Worm (Caenorhabditis elegans) whole organism, L1 larva: ENCODE results near the gene F09B9.4.
A peak's percentile ranks its signal among the peaks of the same experiment; 100 is the strongest.

Experiments
- C04F5.9 ChIP-seq: sonication (generic microtip); optimal IDR thresholded peaks from 2 replicates; lab custom pipeline; 2016; ENCODE audit warnings: missing genetic modification characterization, missing compliant biosample characterization
- C16A3.4 ChIP-seq: fragments of 150-350 bp; optimal IDR thresholded peaks from 2 replicates; lab custom pipeline; 2014; ENCODE audit warnings: missing biosample characterization, missing genetic modification characterization
- C34B4.2 ChIP-seq: sonication (generic microtip); optimal IDR thresholded peaks from 2 replicates; lab custom pipeline; 2017; ENCODE audit warnings: mild to moderate bottlenecking, missing genetic modification characterization, missing compliant biosample characterization
- Y116A8C.19 ChIP-seq: sonication (generic microtip); optimal IDR thresholded peaks from 2 replicates; lab custom pipeline; 2016; ENCODE audit warnings: missing compliant biosample characterization, missing genetic modification characterization, borderline replicate concordance
- blmp-1 ChIP-seq: fragments of 150-350 bp; optimal IDR thresholded peaks from 2 replicates; lab custom pipeline; 2014; ENCODE audit warnings: missing biosample characterization, missing genetic modification characterization
- ceh-63 ChIP-seq: fragments of 200-800 bp; sonication (Bioruptor generic); optimal IDR thresholded peaks from 2 replicates; lab custom pipeline; 2018; ENCODE audit warnings: mild to moderate bottlenecking, missing genetic modification characterization, missing compliant biosample characterization
- ceh-8 ChIP-seq: fragments of 200-800 bp; sonication (Bioruptor generic); optimal IDR thresholded peaks from 2 replicates; lab custom pipeline; 2018; ENCODE audit warnings: mild to moderate bottlenecking, missing genetic modification characterization, moderate library complexity, missing compliant biosample characterization
- ceh-82 ChIP-seq, 3 experiments: fragments of 150-350 bp in 1 of 3; sonication (generic microtip) in 2 of 3; optimal IDR thresholded peaks; 2 replicates each; lab custom pipeline; 2014 to 2017; ENCODE audit warnings: missing biosample characterization in 3 of 3, missing genetic modification characterization in 3 of 3
- dsc-1 ChIP-seq: sonication (generic microtip); optimal IDR thresholded peaks from 2 replicates; lab custom pipeline; 2016; ENCODE audit warnings: mild to moderate bottlenecking, missing genetic modification characterization, missing compliant biosample characterization
- efl-3 ChIP-seq: fragments of 200-800 bp; sonication (Bioruptor generic); optimal IDR thresholded peaks from 2 replicates; lab custom pipeline; 2018; ENCODE audit warnings: mild to moderate bottlenecking, missing genetic modification characterization, missing compliant biosample characterization
- elt-3 ChIP-seq, 6 experiments: fragments of 150-350 bp in 1 of 6; sonication (generic microtip); optimal IDR thresholded peaks; 2 replicates each; lab custom pipeline; 2017 to 2018; ENCODE audit warnings: missing biosample characterization in 6 of 6, missing genetic modification characterization in 6 of 6, inconsistent platforms in 1 of 6
- fos-1 ChIP-seq: fragments of 150-350 bp; optimal IDR thresholded peaks from 2 replicates; lab custom pipeline; 2014; ENCODE audit warnings: missing biosample characterization, missing genetic modification characterization
- hlh-17 ChIP-seq: fragments of 200-800 bp; sonication (Bioruptor generic); optimal IDR thresholded peaks from 2 replicates; lab custom pipeline; 2018; ENCODE audit warnings: missing genetic modification characterization, mild to moderate bottlenecking, missing compliant biosample characterization, moderate library complexity, borderline replicate concordance
- hlh-4 ChIP-seq: sonication (generic microtip); optimal IDR thresholded peaks from 2 replicates; lab custom pipeline; 2016; ENCODE audit warnings: mild to moderate bottlenecking, missing genetic modification characterization, missing compliant biosample characterization
- hpl-2 ChIP-seq: fragments of 150-350 bp; optimal IDR thresholded peaks from 2 replicates; lab custom pipeline; 2014; ENCODE audit warnings: missing biosample characterization, missing genetic modification reagents, missing genetic modification characterization
- irx-1 ChIP-seq: sonication (generic microtip); optimal IDR thresholded peaks from 2 replicates; lab custom pipeline; 2016; ENCODE audit warnings: missing genetic modification characterization, missing compliant biosample characterization
- isw-1 ChIP-seq: fragments of 200-800 bp; sonication (Bioruptor generic); IDR thresholded peaks from 2 replicates; pipeline ENCODE4 v1.3.6; 2022; ENCODE audit warnings: missing genetic modification characterization, missing compliant biosample characterization
- jun-1 ChIP-seq: fragments of 150-350 bp; optimal IDR thresholded peaks from 2 replicates; lab custom pipeline; 2014; ENCODE audit warnings: missing biosample characterization, missing genetic modification reagents, missing genetic modification characterization
- lin-13 ChIP-seq: fragments of 150-350 bp; optimal IDR thresholded peaks from 2 replicates; lab custom pipeline; 2014; ENCODE audit warnings: missing biosample characterization, missing genetic modification reagents, missing genetic modification characterization
- lin-14 ChIP-seq: fragments of 200-800 bp; sonication (Bioruptor generic); optimal IDR thresholded peaks from 2 replicates; lab custom pipeline; 2018; ENCODE audit warnings: mild to moderate bottlenecking, missing genetic modification characterization, moderate library complexity, missing compliant biosample characterization
- lin-35 ChIP-seq, 2 experiments: fragments of 150-350 bp; optimal IDR thresholded peaks; 2 replicates each; lab custom pipeline; 2014; ENCODE audit warnings: missing biosample characterization in 2 of 2, missing genetic modification characterization in 2 of 2, missing genetic modification reagents in 2 of 2
- lin-39 ChIP-seq: fragments of 150-350 bp; optimal IDR thresholded peaks from 2 replicates; lab custom pipeline; 2014; ENCODE audit warnings: missing biosample characterization, missing genetic modification reagents, missing genetic modification characterization
- mep-1 ChIP-seq: fragments of 150-350 bp; optimal IDR thresholded peaks from 2 replicates; lab custom pipeline; 2014; ENCODE audit warnings: missing biosample characterization, missing genetic modification characterization
- nhr-20 ChIP-seq: sonication (generic microtip); optimal IDR thresholded peaks from 2 replicates; lab custom pipeline; 2016; ENCODE audit warnings: mild to moderate bottlenecking, missing genetic modification characterization, missing compliant biosample characterization
- nhr-71 ChIP-seq: sonication (generic microtip); optimal IDR thresholded peaks from 2 replicates; lab custom pipeline; 2016; ENCODE audit warnings: mild to moderate bottlenecking, missing genetic modification characterization, moderate library complexity, missing compliant biosample characterization
- nhr-84 ChIP-seq: sonication (generic microtip); optimal IDR thresholded peaks from 2 replicates; lab custom pipeline; 2017; ENCODE audit warnings: missing biosample characterization, missing genetic modification characterization
- nhr-85 ChIP-seq: sonication (generic microtip); peaks from one replicate; lab custom pipeline; 2016; ENCODE audit warnings: missing genetic modification characterization, inconsistent platforms, missing compliant biosample characterization
- pag-3 ChIP-seq: sonication (generic microtip); optimal IDR thresholded peaks from 2 replicates; lab custom pipeline; 2017; ENCODE audit warnings: missing genetic modification characterization, mild to moderate bottlenecking, missing compliant biosample characterization, antibody characterized with exemption, borderline replicate concordance; ENCODE audit not compliant: insufficient read depth
- rnt-1 ChIP-seq: sonication (generic microtip); optimal IDR thresholded peaks from 2 replicates; lab custom pipeline; 2016; ENCODE audit warnings: mild to moderate bottlenecking, missing genetic modification characterization, moderate library complexity, missing compliant biosample characterization
- snu-23 ChIP-seq: sonication (generic microtip); optimal IDR thresholded peaks from 2 replicates; lab custom pipeline; 2016; ENCODE audit warnings: missing genetic modification characterization, missing compliant biosample characterization
- sptf-1 ChIP-seq: fragments of 150-350 bp; optimal IDR thresholded peaks from 2 replicates; lab custom pipeline; 2014; ENCODE audit warnings: missing biosample characterization, missing genetic modification characterization
- unc-86 ChIP-seq: sonication (generic microtip); optimal IDR thresholded peaks from 2 replicates; lab custom pipeline; 2016; ENCODE audit warnings: missing genetic modification characterization, missing compliant biosample characterization
- vab-15 ChIP-seq: sonication (generic microtip); optimal IDR thresholded peaks from 2 replicates; lab custom pipeline; 2017; ENCODE audit warnings: missing genotype, mild to moderate bottlenecking, missing genetic modification characterization, missing compliant biosample characterization
- zag-1 ChIP-seq: fragments of 150-350 bp; optimal IDR thresholded peaks from 2 replicates; lab custom pipeline; 2014; ENCODE audit warnings: missing biosample characterization, missing genetic modification characterization
- ztf-11 ChIP-seq, 2 experiments: sonication (generic microtip); optimal IDR thresholded peaks; 2 replicates each; lab custom pipeline; 2016 to 2017; ENCODE audit warnings: missing genetic modification characterization in 2 of 2, missing biosample characterization in 1 of 2, missing compliant biosample characterization in 1 of 2

The F09B9.4 gene

ce11 chrX:10203501-10203900 is 43.1 kb downstream of the F09B9.4 start:
- TF ChIP-seq ceh-82 (tag; optimal IDR thresholded peaks at IDR 0.05; lab: Kevin White, UChicago): no peak
- no peak for TF ChIP-seq zag-1 (tag; lab: Kevin White, UChicago)
- TF ChIP-seq nhr-85: no peak

DNA sequence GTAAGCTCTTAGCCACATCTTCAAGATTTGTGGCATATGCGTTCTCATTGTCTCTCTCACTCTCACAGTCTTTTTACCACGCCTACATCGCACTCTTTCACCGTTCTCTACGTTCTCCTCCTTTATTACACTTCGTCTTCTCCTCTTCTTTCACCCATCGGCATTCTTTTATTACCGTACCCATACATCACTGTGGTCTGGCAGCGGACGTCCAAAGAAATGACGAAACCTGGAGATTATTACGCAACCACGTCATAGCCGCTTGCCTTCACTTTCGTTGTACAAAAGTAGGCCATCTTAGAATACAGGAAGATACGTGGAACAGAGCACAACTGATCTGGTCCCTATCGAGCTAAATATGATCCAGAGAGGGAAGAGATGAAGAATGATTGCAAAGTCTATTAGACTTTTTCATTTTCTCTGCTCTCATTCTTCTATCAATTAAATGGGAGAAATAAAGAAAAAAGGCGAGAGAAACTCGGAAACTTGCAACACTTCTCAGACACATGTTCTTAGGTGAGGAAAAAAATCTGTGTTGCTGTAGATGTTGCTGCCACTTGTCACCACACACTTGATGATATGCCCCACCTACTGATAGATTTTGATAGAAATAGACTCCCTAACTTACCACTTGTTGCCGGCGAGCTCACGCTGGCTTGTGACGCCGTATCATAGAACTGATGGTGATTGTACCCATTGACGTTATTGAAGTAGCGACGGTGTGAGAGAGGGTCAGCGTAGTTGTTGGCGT is 44.1 kb downstream of the F09B9.4 start:
- peak; percentile 60 for TF ChIP-seq nhr-71
- peak; percentile 63 for TF ChIP-seq lin-14 (GFP tag; lab: Kevin White, UChicago)
- TF ChIP-seq blmp-1 (tag; lab: Kevin White, UChicago): peak; percentile 71
- no peak for TF ChIP-seq C04F5.9 (tag; lab: Kevin White, UChicago)
- TF ChIP-seq C16A3.4 (tag; lab: Kevin White, UChicago): no peak
- TF ChIP-seq pag-3 (tag; lab: Kevin White, UChicago): no peak
- TF ChIP-seq irx-1: no peak
- no peak for TF ChIP-seq efl-3 (GFP tag; lab: Kevin White, UChicago)
- no peak for TF ChIP-seq sptf-1 (tag; lab: Kevin White, UChicago)
- no peak for TF ChIP-seq Y116A8C.19 (tag; lab: Kevin White, UChicago)
- no peak for TF ChIP-seq vab-15 (tag; lab: Kevin White, UChicago)
- TF ChIP-seq nhr-20: peak; percentile 16
- TF ChIP-seq fos-1 (tag; lab: Kevin White, UChicago): no peak
- no peak for TF ChIP-seq hlh-17 (GFP tag; lab: Kevin White, UChicago)
- no peak for TF ChIP-seq elt-3 (tag; optimal IDR thresholded peaks at IDR 0.05; lab: Kevin White, UChicago)
- TF ChIP-seq mep-1: peak; percentile 9
- no peak for TF ChIP-seq ceh-82 (tag; optimal IDR thresholded peaks at IDR 0.05; lab: Kevin White, UChicago)
- no peak for TF ChIP-seq ztf-11 (tag; optimal IDR thresholded peaks at IDR 0.05; lab: Kevin White, UChicago)
- no peak for TF ChIP-seq lin-35 (GFP tag; optimal IDR thresholded peaks at IDR 0.05; lab: Kevin White, UChicago)
- TF ChIP-seq jun-1 (tag; lab: Kevin White, UChicago): no peak
- no peak for TF ChIP-seq ceh-63
- peak; percentile 13 for TF ChIP-seq snu-23
- TF ChIP-seq lin-13: no peak
- no peak for TF ChIP-seq C34B4.2
- TF ChIP-seq rnt-1: peak; percentile 62
- TF ChIP-seq nhr-85: no peak

DNA sequence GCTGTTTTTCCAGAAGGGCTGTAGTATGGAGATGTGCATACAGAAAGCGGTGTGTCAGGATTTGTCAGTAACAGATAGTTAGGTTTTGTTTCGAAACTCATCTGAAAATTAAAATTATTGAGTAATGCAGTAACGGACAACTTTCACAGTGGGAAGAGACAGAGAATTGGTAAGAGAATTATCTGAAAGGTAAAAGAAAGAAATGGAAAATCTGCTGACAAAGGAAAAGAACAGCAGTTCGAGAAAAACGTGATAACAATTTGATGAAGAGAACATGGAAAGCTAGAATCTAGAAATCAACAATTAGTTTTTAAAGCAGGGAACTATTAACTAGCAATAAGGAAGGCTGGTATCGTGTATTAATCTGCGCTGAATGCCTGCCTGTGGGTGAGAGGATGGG is 44.9 kb downstream of the F09B9.4 start, which contains the start of gene sex-1:
TSS of gene sex-1 (minus strand) at position 101 of the 400 bp plus-strand sequence.
- no peak for TF ChIP-seq nhr-84 (tag; lab: Kevin White, UChicago)
- TF ChIP-seq unc-86 (tag; lab: Kevin White, UChicago): no peak
- TF ChIP-seq jun-1 (tag; lab: Kevin White, UChicago): no peak
- no peak for TF ChIP-seq lin-39 (tag; lab: Kevin White, UChicago)
- TF ChIP-seq hlh-4 (tag; lab: Kevin White, UChicago): no peak

DNA sequence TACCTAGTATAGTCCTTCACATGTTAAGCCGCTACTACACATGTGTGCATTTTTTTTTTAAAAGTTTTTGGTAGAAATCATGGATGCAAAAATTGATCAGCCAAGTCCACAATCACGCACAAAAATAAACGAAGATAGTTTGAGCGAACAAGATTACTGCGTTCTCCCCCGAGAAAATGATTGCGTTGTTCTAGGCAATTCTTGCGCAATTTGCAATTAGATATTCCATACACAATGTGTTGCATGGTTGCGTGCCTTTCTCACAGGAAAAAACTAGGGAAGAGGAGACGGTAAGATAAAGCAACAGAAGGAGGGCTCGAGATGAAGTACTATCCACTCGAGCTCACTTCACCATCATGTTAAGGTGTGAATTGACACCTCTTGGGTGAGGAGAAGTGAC is 45.6 kb downstream of the F09B9.4 start:
- TF ChIP-seq nhr-85 (no peak), lin-14 (GFP tag; lab: Kevin White, UChicago) (no peak)

DNA sequence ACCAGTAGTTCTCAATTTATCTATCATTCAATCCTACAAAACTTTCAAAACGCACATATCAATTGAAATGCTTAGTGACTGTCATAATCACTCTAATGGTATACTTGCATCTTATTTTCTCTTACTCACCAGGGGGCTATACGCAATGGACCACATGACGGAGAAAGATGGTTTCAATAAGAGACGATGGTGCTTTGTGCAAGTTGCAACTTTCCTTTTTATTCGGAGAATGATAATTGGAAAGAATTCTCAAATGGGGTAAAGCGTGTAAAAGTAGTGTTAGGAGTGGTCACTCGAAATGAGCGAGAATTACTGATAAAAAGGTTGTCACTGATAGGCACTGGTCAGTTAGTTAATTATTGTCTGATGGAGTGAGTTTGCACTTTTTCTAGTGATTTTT is 48.1 kb downstream of the F09B9.4 start:
- TF ChIP-seq dsc-1: peak; percentile 51
- TF ChIP-seq ceh-8 (GFP tag; lab: Kevin White, UChicago): no peak
- no peak for TF ChIP-seq hpl-2
- TF ChIP-seq isw-1 (GFP tag; lab: Robert Waterston, UW): no peak
- TF ChIP-seq, all 84 proteins: peak for 1
